Fruit fly (Drosophila melanogaster) whole organism, wandering third instar larva: ENCODE measurements around the gene wts.
A peak's percentile ranks its signal among the peaks of the same experiment; 100 is the strongest.

Experiments
- Abd-B ChIP-seq: fragments of >200 bp; optimal IDR thresholded peaks from 2 replicates; lab custom pipeline; 2017; ENCODE audit warnings: missing biosample characterization, missing genetic modification characterization
- CG32264 ChIP-seq: fragments of 200-800 bp; sonication (Bioruptor generic); optimal IDR thresholded peaks from 2 replicates; lab custom pipeline; 2016; ENCODE audit warnings: missing biosample characterization, missing genetic modification characterization
- CG9705 ChIP-seq: fragments of 200-800 bp; sonication (Bioruptor generic); optimal IDR thresholded peaks from 2 replicates; lab custom pipeline; 2018; ENCODE audit warnings: missing biosample characterization, mild to moderate bottlenecking, missing genetic modification characterization
- CrebA ChIP-seq: fragments of 200-800 bp; sonication (Bioruptor generic); optimal IDR thresholded peaks from 2 replicates; lab custom pipeline; 2016; ENCODE audit warnings: missing biosample characterization, mild to moderate bottlenecking, missing genetic modification characterization, borderline replicate concordance
- Dfd ChIP-seq: fragments of >200 bp; optimal IDR thresholded peaks from 2 replicates; lab custom pipeline; 2017; ENCODE audit warnings: missing biosample characterization, missing genetic modification characterization
- Dif ChIP-seq: fragments of 200-275, 200-300 bp; sonication (Bioruptor generic); optimal IDR thresholded peaks from 2 replicates; lab custom pipeline; 2018; ENCODE audit warnings: missing biosample characterization, missing genetic modification characterization; ENCODE audit not compliant: partially characterized antibody
- GATAd ChIP-seq: sonication (Bioruptor generic); optimal IDR thresholded peaks from 2 replicates; lab custom pipeline; 2016; ENCODE audit warnings: missing biosample characterization, missing genetic modification characterization
- HLH106 ChIP-seq: fragments of 200-800 bp; optimal IDR thresholded peaks from 3 replicates; lab custom pipeline; 2019; ENCODE audit warnings: missing biosample characterization, mild to moderate bottlenecking, missing genetic modification characterization, moderate library complexity
- Hnf4 ChIP-seq: fragments of 200-800 bp; sonication (Bioruptor generic); optimal IDR thresholded peaks from 2 replicates; lab custom pipeline; 2016; ENCODE audit warnings: missing biosample characterization, mild to moderate bottlenecking, missing genetic modification characterization
- Hr78 ChIP-seq: fragments of >200 bp; optimal IDR thresholded peaks from 2 replicates; lab custom pipeline; 2017; ENCODE audit warnings: missing biosample characterization, missing genetic modification characterization
- Hr83 ChIP-seq: fragments of 200-300 bp; sonication (Bioruptor generic); optimal IDR thresholded peaks from 2 replicates; lab custom pipeline; 2016; ENCODE audit warnings: missing biosample characterization, mild to moderate bottlenecking, missing genetic modification characterization, moderate library complexity; ENCODE audit not compliant: poor library complexity, severe bottlenecking
- Jra ChIP-seq: sonication (Bioruptor generic); optimal IDR thresholded peaks from 2 replicates; lab custom pipeline; 2016; ENCODE audit warnings: missing biosample characterization, missing genetic modification characterization
- Mio ChIP-seq: sonication (Bioruptor generic); optimal IDR thresholded peaks from 2 replicates; lab custom pipeline; 2016; ENCODE audit warnings: missing biosample characterization, missing genetic modification characterization
- Myc ChIP-seq: fragments of >200 bp; optimal IDR thresholded peaks from 2 replicates; lab custom pipeline; 2017
- N ChIP-seq: fragments of >200 bp; optimal IDR thresholded peaks from 2 replicates; lab custom pipeline; 2018; ENCODE audit warnings: missing biosample characterization, missing external identifiers, missing genetic modification characterization
- OdsH ChIP-seq: fragments of 200-800 bp; sonication (Bioruptor generic); optimal IDR thresholded peaks from 2 replicates; lab custom pipeline; 2016; ENCODE audit warnings: missing biosample characterization, mild to moderate bottlenecking, missing genetic modification characterization
- Rel ChIP-seq, 2 experiments: fragments of 200-800 bp; sonication (Bioruptor generic) in 1 of 2; optimal IDR thresholded peaks; 2 replicates in 1 of 2; 3 replicates in 1 of 2; lab custom pipeline; 2016 to 2019; ENCODE audit warnings: mild to moderate bottlenecking in 2 of 2, missing biosample characterization in 2 of 2, missing genetic modification characterization in 2 of 2, moderate library complexity in 1 of 2
- Sp1 ChIP-seq: fragments of 200-800 bp; sonication (Bioruptor generic); optimal IDR thresholded peaks from 3 replicates; lab custom pipeline; 2019; ENCODE audit warnings: missing biosample characterization, mild to moderate bottlenecking, missing genetic modification characterization, moderate library complexity
- Vsx2 ChIP-seq: fragments of 200-300, 225-300 bp; sonication (Bioruptor generic); optimal IDR thresholded peaks from 2 replicates; lab custom pipeline; 2018; ENCODE audit warnings: missing biosample characterization, missing genetic modification characterization; ENCODE audit not compliant: partially characterized antibody
- br ChIP-seq: fragments of 200-800 bp; sonication (Bioruptor generic); optimal IDR thresholded peaks from 2 replicates; lab custom pipeline; 2016; ENCODE audit warnings: missing biosample characterization, missing genetic modification characterization
- brk ChIP-seq: fragments of 200-800 bp; sonication (Bioruptor generic); optimal IDR thresholded peaks from 2 replicates; lab custom pipeline; 2016; ENCODE audit warnings: missing biosample characterization, mild to moderate bottlenecking, missing genetic modification characterization
- dl ChIP-seq, 2 experiments: fragments of 175-275, 200-275 bp in 1 of 2; fragments of 200-275 bp in 1 of 2; sonication (Bioruptor generic); optimal IDR thresholded peaks; lab custom pipeline; 2018; ENCODE audit warnings: mild to moderate bottlenecking in 2 of 2, missing biosample characterization in 2 of 2, missing genetic modification characterization in 2 of 2, moderate library complexity in 2 of 2; ENCODE audit not compliant: partially characterized antibody in 2 of 2, insufficient read depth in 1 of 2
- dmrt93B ChIP-seq: fragments of 200-800 bp; sonication (Bioruptor generic); optimal IDR thresholded peaks from 2 replicates; lab custom pipeline; 2018; ENCODE audit warnings: missing biosample characterization, mild to moderate bottlenecking, missing genetic modification characterization
- dsf ChIP-seq: sonication (Bioruptor generic); optimal IDR thresholded peaks from 2 replicates; lab custom pipeline; 2016; ENCODE audit warnings: missing biosample characterization, missing genetic modification characterization, borderline replicate concordance
- ey ChIP-seq: fragments of 200-800 bp; sonication (Bioruptor generic); optimal IDR thresholded peaks from 2 replicates; lab custom pipeline; 2016; ENCODE audit warnings: missing biosample characterization, missing genetic modification characterization
- foxo ChIP-seq, 2 experiments: fragments of 200-800 bp; sonication (Bioruptor generic); optimal IDR thresholded peaks; 2 replicates in 1 of 2; 3 replicates in 1 of 2; lab custom pipeline; 2016 to 2017; ENCODE audit warnings: missing biosample characterization in 2 of 2, missing genetic modification characterization in 2 of 2
- fru ChIP-seq: fragments of 200-800 bp; sonication (Bioruptor generic); optimal IDR thresholded peaks from 3 replicates; lab custom pipeline; 2016; ENCODE audit warnings: missing biosample characterization, mild to moderate bottlenecking, missing genetic modification characterization
- h ChIP-seq: fragments of 200-800 bp; sonication (Bioruptor generic); optimal IDR thresholded peaks from 3 replicates; lab custom pipeline; 2016; ENCODE audit warnings: missing biosample characterization, mild to moderate bottlenecking, missing genetic modification characterization
- jim ChIP-seq: fragments of 175-275, 200-325 bp; sonication (Bioruptor generic); optimal IDR thresholded peaks from 2 replicates; lab custom pipeline; 2016; ENCODE audit warnings: missing biosample characterization, mild to moderate bottlenecking, missing genetic modification characterization
- lola ChIP-seq: fragments of >200 bp; optimal IDR thresholded peaks from 2 replicates; lab custom pipeline; 2017; ENCODE audit warnings: missing biosample characterization, missing genetic modification characterization
- pan ChIP-seq: fragments of >200 bp; optimal IDR thresholded peaks from 2 replicates; lab custom pipeline; 2017
- psq ChIP-seq: fragments of 200-800 bp; sonication (Bioruptor generic); optimal IDR thresholded peaks from 3 replicates; lab custom pipeline; 2017; ENCODE audit warnings: missing biosample characterization, mild to moderate bottlenecking, missing genetic modification characterization, moderate library complexity
- rgr ChIP-seq: fragments of 200-800 bp; sonication (Bioruptor generic); optimal IDR thresholded peaks from 3 replicates; lab custom pipeline; 2016; ENCODE audit warnings: missing biosample characterization, mild to moderate bottlenecking, missing genetic modification characterization
- sage ChIP-seq: fragments of 200-800 bp; sonication (Bioruptor generic); optimal IDR thresholded peaks from 2 replicates; lab custom pipeline; 2016; ENCODE audit warnings: missing biosample characterization, mild to moderate bottlenecking, missing genetic modification characterization
- sv ChIP-seq: fragments of 200-800 bp; sonication (Bioruptor generic); optimal IDR thresholded peaks from 3 replicates; lab custom pipeline; 2016; ENCODE audit warnings: missing biosample characterization, missing genetic modification characterization
- tai ChIP-seq: sonication (Bioruptor generic); optimal IDR thresholded peaks from 2 replicates; lab custom pipeline; 2016; ENCODE audit warnings: missing biosample characterization, missing genetic modification characterization
- usp ChIP-seq: fragments of >200 bp; optimal IDR thresholded peaks from 2 replicates; lab custom pipeline; 2017; ENCODE audit warnings: missing biosample characterization, missing genetic modification characterization
- woc ChIP-seq: sonication (Bioruptor generic); optimal IDR thresholded peaks from 2 replicates; lab custom pipeline; 2016; ENCODE audit warnings: missing biosample characterization, mild to moderate bottlenecking, missing genetic modification characterization

The wts gene

dm6 chr3R:30800319-30800981, 6.0 kb downstream of the wts start:
- no peak for TF ChIP-seq dsf (GFP tag; lab: Kevin White, UChicago)
- no peak for TF ChIP-seq jim
- TF ChIP-seq tai (GFP tag; lab: Kevin White, UChicago), result no peak
- TF ChIP-seq sv (GFP tag; lab: Kevin White, UChicago), result no peak
- TF ChIP-seq h, result peak; percentile 66
- TF ChIP-seq Hnf4 (GFP tag; lab: Kevin White, UChicago), result peak; percentile 49
- no peak for TF ChIP-seq CG32264 (GFP tag; lab: Kevin White, UChicago)
- TF ChIP-seq Hr78 (GFP tag; lab: Kevin White, UChicago), result no peak
- no peak for TF ChIP-seq CrebA (GFP tag; lab: Kevin White, UChicago)
- peak; percentile 38 for TF ChIP-seq Hr83 (GFP tag; lab: Kevin White, UChicago)
- no peak for TF ChIP-seq CG9705
- no peak for TF ChIP-seq pan (lab: Kevin White, UChicago)
- TF ChIP-seq Myc (lab: Kevin White, UChicago), result no peak
- no peak for TF ChIP-seq Abd-B (GFP tag; lab: Kevin White, UChicago)
- TF ChIP-seq HLH106 (tag; lab: Kevin White, UChicago), result peak; percentile 58
- TF ChIP-seq lola (GFP tag; lab: Kevin White, UChicago), result no peak
- peak; percentile 67 for TF ChIP-seq Sp1 (GFP tag; lab: Kevin White, UChicago)
- peak; percentile 73 for TF ChIP-seq OdsH (GFP tag; lab: Kevin White, UChicago)
- peak; percentile 25 for TF ChIP-seq GATAd
- peak; percentile 86 for TF ChIP-seq psq (GFP tag; lab: Kevin White, UChicago)
- TF ChIP-seq br (GFP tag; lab: Kevin White, UChicago), result peak; percentile 72
- peak; percentile 42 for TF ChIP-seq ey (GFP tag; lab: Kevin White, UChicago)
- TF ChIP-seq rgr (GFP tag; lab: Kevin White, UChicago), result peak; percentile 63
- TF ChIP-seq sage, result no peak
- TF ChIP-seq Jra (GFP tag; lab: Kevin White, UChicago), result peak; percentile 24
- TF ChIP-seq fru (GFP tag; lab: Kevin White, UChicago), result peak; percentile 43
- TF ChIP-seq N, result no peak
- no peak for TF ChIP-seq usp (GFP tag; lab: Kevin White, UChicago)
- peak in 1 of 2 experiments; percentile 70 for TF ChIP-seq foxo (GFP tag; optimal IDR thresholded peaks at IDR 0.05; lab: Kevin White, UChicago)
- no peak for TF ChIP-seq dl (GFP tag; optimal IDR thresholded peaks at IDR 0.05; lab: Kevin White, UChicago; ENCODE audit: insufficient read depth in 1 of 2, partially characterized antibody in 2 of 2)
- no peak for TF ChIP-seq Rel (GFP tag; optimal IDR thresholded peaks at IDR 0.05; lab: Kevin White, UChicago)
- peak; percentile 87 for TF ChIP-seq Rel (tag; optimal IDR thresholded peaks at IDR 0.05; lab: Kevin White, UChicago)
- TF ChIP-seq Dfd (GFP tag; lab: Kevin White, UChicago), result peak; percentile 63
- peak; percentile 31 for TF ChIP-seq brk (GFP tag; lab: Kevin White, UChicago)
- TF ChIP-seq dmrt93B, result peak; percentile 37
- no peak for TF ChIP-seq Mio (GFP tag; lab: Kevin White, UChicago)
- no peak for TF ChIP-seq Dif (GFP tag; lab: Kevin White, UChicago)
- TF ChIP-seq Vsx2, result no peak
- TF ChIP-seq woc (GFP tag; lab: Kevin White, UChicago), result peak; percentile 9

dm6 chr3R:30797323-30797911, 9.0 kb downstream of the wts start:
- TF ChIP-seq HLH106 (tag; lab: Kevin White, UChicago), result peak; percentile 2
- TF ChIP-seq woc (GFP tag; lab: Kevin White, UChicago), result no peak
- TF ChIP-seq OdsH (GFP tag; lab: Kevin White, UChicago), result no peak
- no peak for TF ChIP-seq dmrt93B
- peak; percentile 35 for TF ChIP-seq h
- TF ChIP-seq jim, result no peak
- peak; percentile 21 for TF ChIP-seq rgr (GFP tag; lab: Kevin White, UChicago)
- TF ChIP-seq sv (GFP tag; lab: Kevin White, UChicago), result peak; percentile 16
- no peak for TF ChIP-seq usp (GFP tag; lab: Kevin White, UChicago)
- no peak for TF ChIP-seq dl (GFP tag; optimal IDR thresholded peaks at IDR 0.05; lab: Kevin White, UChicago; ENCODE audit: insufficient read depth in 1 of 2, partially characterized antibody in 2 of 2)
